Worm (Caenorhabditis elegans) whole organism, L1 larva: ENCODE data around the gene acs-19.

ENCODE experiments used
- ceh-88 ChIP-seq: fragments of 200-800 bp; sonication (Bioruptor generic); IDR thresholded peaks from 2 replicates; pipeline ENCODE4 v1.3.6; 2022; ENCODE audit warnings: missing genetic modification characterization, missing compliant biosample characterization
- mep-1 ChIP-seq: fragments of 150-350 bp; optimal IDR thresholded peaks from 2 replicates; lab custom pipeline; 2014; ENCODE audit warnings: missing biosample characterization, missing genetic modification characterization
- nhr-84 ChIP-seq: sonication (generic microtip); optimal IDR thresholded peaks from 2 replicates; lab custom pipeline; 2017; ENCODE audit warnings: missing biosample characterization, missing genetic modification characterization
- unc-130 ChIP-seq: fragments of 150-350 bp; optimal IDR thresholded peaks from 2 replicates; lab custom pipeline; 2017; ENCODE audit warnings: missing biosample characterization, missing genetic modification characterization, inconsistent platforms

DNA sequence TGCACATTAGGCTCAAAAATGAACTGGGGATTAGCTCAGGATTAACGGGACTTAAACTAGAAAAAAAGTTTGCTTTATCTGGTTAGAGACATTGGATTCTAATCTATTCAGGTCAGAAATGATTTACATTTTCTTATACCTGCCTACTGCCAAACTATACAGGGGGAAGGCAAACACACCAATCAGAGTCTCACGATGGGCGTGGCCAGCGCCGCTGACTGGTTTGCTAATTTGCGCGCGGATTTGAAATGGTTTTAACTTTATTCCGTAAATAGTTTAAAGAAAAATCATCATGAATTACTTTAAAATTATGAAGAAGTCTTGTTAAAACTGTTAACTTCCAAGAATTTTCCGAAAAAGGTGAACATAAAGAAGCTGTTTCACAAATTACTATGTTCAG, 34.1 kb downstream of the acs-19 start:
- TF ChIP-seq unc-130 (tag; lab: Kevin White, UChicago) (no peak), ceh-88 (GFP tag; lab: Robert Waterston, UW) (no peak), mep-1 (no peak), nhr-84 (tag; lab: Kevin White, UChicago) (no peak)
